Fruit fly (Drosophila melanogaster) whole organism, embryonic: Measurements from ENCODE around the gene CG9581.
A peak's percentile ranks its signal among the peaks of the same experiment; 100 is the strongest.

Experiments
- Aef1 ChIP-seq: fragments of 200-800 bp; sonication (Bioruptor generic); IDR thresholded peaks from 3 replicates; pipeline ENCODE4 v1.3.6; 2022; ENCODE audit warnings: missing biosample characterization, missing genetic modification characterization
- Atf-2 ChIP-seq: fragments of 200-800 bp; sonication (Bioruptor generic); optimal IDR thresholded peaks from 2 replicates; lab custom pipeline; 2016; ENCODE audit warnings: missing biosample characterization, missing genetic modification characterization
- CG10274 ChIP-seq: fragments of 200-800 bp; sonication (Bioruptor generic); optimal IDR thresholded peaks from 3 replicates; lab custom pipeline; 2017; ENCODE audit warnings: missing biosample characterization, mild to moderate bottlenecking, missing genetic modification characterization
- CG10431 ChIP-seq: fragments of 200-800 bp; sonication (Bioruptor generic); optimal IDR thresholded peaks from 3 replicates; lab custom pipeline; 2018; ENCODE audit warnings: missing biosample characterization, mild to moderate bottlenecking, missing genetic modification characterization
- CG12104 ChIP-seq: fragments of 200-800 bp; sonication (Bioruptor generic); optimal IDR thresholded peaks from 3 replicates; lab custom pipeline; 2016; ENCODE audit warnings: missing biosample characterization, missing genetic modification characterization
- CG12744 ChIP-seq: fragments of 200-800 bp; sonication (Bioruptor generic); optimal IDR thresholded peaks from 2 replicates; lab custom pipeline; 2016; ENCODE audit warnings: missing biosample characterization, missing genetic modification characterization
- CG14050 ChIP-seq: fragments of 200-800 bp; sonication (Bioruptor generic); IDR thresholded peaks from 3 replicates; pipeline ENCODE4 v1.3.6; 2022; ENCODE audit warnings: missing biosample characterization, missing genetic modification characterization
- CG17328 ChIP-seq: fragments of 200-800 bp; sonication (Bioruptor generic); IDR thresholded peaks from 2 replicates; pipeline ENCODE4 v1.3.6; 2022; ENCODE audit warnings: missing biosample characterization, missing genetic modification characterization
- CG2678 ChIP-seq: fragments of 200-800 bp; sonication (Bioruptor generic); optimal IDR thresholded peaks from 3 replicates; lab custom pipeline; 2019; ENCODE audit warnings: missing biosample characterization, mild to moderate bottlenecking, missing genetic modification characterization, moderate library complexity
- CG33557 ChIP-seq: fragments of 200-800 bp; sonication (Bioruptor generic); optimal IDR thresholded peaks from 2 replicates; lab custom pipeline; 2019; ENCODE audit warnings: missing biosample characterization, mild to moderate bottlenecking, missing genetic modification characterization, moderate library complexity
- CG34422 ChIP-seq: fragments of 200-800 bp; sonication (Bioruptor generic); IDR thresholded peaks from 3 replicates; pipeline ENCODE4 v1.3.6; 2022; ENCODE audit warnings: missing biosample characterization, missing genetic modification characterization
- CG4360 ChIP-seq: fragments of 200-800 bp; sonication (Bioruptor generic); IDR thresholded peaks from 2 replicates; pipeline ENCODE4 v1.3.6; 2022; ENCODE audit warnings: missing biosample characterization, missing genetic modification characterization
- CG4617 ChIP-seq: fragments of 200-800 bp; sonication (Bioruptor generic); optimal IDR thresholded peaks from 3 replicates; lab custom pipeline; 2016; ENCODE audit warnings: missing biosample characterization, missing genetic modification characterization, borderline replicate concordance
- CG6175 ChIP-seq: fragments of 200-800 bp; sonication (Bioruptor generic); IDR thresholded peaks from 3 replicates; pipeline ENCODE4 v1.3.6; 2022; ENCODE audit warnings: missing biosample characterization, missing genetic modification characterization
- CG8290 ChIP-seq, 3 experiments: fragments of 200-800 bp; sonication (Bioruptor generic); optimal IDR thresholded peaks; 2 replicates each; lab custom pipeline; 2016 to 2019; ENCODE audit warnings: missing biosample characterization in 3 of 3, missing genetic modification characterization in 3 of 3, mild to moderate bottlenecking in 2 of 3, moderate library complexity in 1 of 3
- CG8478 ChIP-seq: fragments of >200 bp; optimal IDR thresholded peaks from 2 replicates; lab custom pipeline; 2018
- CG9609 ChIP-seq: fragments of 200-800 bp; sonication (Bioruptor generic); optimal IDR thresholded peaks from 3 replicates; lab custom pipeline; 2016; ENCODE audit warnings: missing biosample characterization, missing genetic modification characterization
- CG9727 ChIP-seq: fragments of 200-800 bp; sonication (Bioruptor generic); optimal IDR thresholded peaks from 3 replicates; lab custom pipeline; 2017; ENCODE audit warnings: missing biosample characterization, mild to moderate bottlenecking, missing genetic modification characterization
- Chrac-16 ChIP-seq: fragments of 200-800 bp; sonication (Bioruptor generic); optimal IDR thresholded peaks from 3 replicates; lab custom pipeline; 2016; ENCODE audit warnings: missing biosample characterization, missing genetic modification characterization
- D ChIP-seq, 2 experiments: fragments of 200-800 bp in 1 of 2; fragments of >200 bp in 1 of 2; sonication (Bioruptor generic) in 1 of 2; optimal IDR thresholded peaks; 2 replicates in 1 of 2; 3 replicates in 1 of 2; lab custom pipeline; 2017; ENCODE audit warnings: mild to moderate bottlenecking in 1 of 2, missing biosample characterization in 1 of 2, missing genetic modification characterization in 1 of 2, missing genetic modification reagents in 1 of 2
- Dref ChIP-seq: fragments of 200-800 bp; sonication (Bioruptor generic); IDR thresholded peaks from 2 replicates; pipeline ENCODE4 v1.3.6; 2022; ENCODE audit warnings: missing biosample characterization, missing genetic modification characterization
- Drgx ChIP-seq: fragments of 200-800 bp; sonication (Bioruptor generic); IDR thresholded peaks from 2 replicates; pipeline ENCODE4 v1.3.6; 2022; ENCODE audit warnings: missing biosample characterization, missing genetic modification characterization
- E2f2 ChIP-seq: fragments of 200-800 bp; sonication (Bioruptor generic); IDR thresholded peaks from 2 replicates; pipeline ENCODE4 v1.3.6; 2022; ENCODE audit warnings: missing biosample characterization, missing genetic modification characterization
- Fer1 ChIP-seq: fragments of 200-800 bp; sonication (Bioruptor generic); optimal IDR thresholded peaks from 2 replicates; lab custom pipeline; 2017; ENCODE audit warnings: missing biosample characterization, mild to moderate bottlenecking, missing genetic modification characterization
- Fer3 ChIP-seq: fragments of 200-800 bp; sonication (Bioruptor generic); optimal IDR thresholded peaks from 2 replicates; lab custom pipeline; 2018; ENCODE audit warnings: missing biosample characterization, mild to moderate bottlenecking, missing genetic modification characterization, moderate library complexity
- Gsc ChIP-seq: fragments of 200-800 bp; sonication (Bioruptor generic); IDR thresholded peaks from 2 replicates; pipeline ENCODE4 v1.3.6; 2022; ENCODE audit warnings: missing biosample characterization, missing genetic modification characterization
- HLHmδ ChIP-seq: fragments of 200-800 bp; sonication (Bioruptor generic); optimal IDR thresholded peaks from 2 replicates; lab custom pipeline; 2018; ENCODE audit warnings: missing biosample characterization, mild to moderate bottlenecking, missing genetic modification characterization, moderate library complexity
- Hmr ChIP-seq: fragments of 200-800 bp; sonication (Bioruptor generic); optimal IDR thresholded peaks from 3 replicates; lab custom pipeline; 2017; ENCODE audit warnings: mild to moderate bottlenecking, missing biosample characterization, missing genetic modification reagents, missing genetic modification characterization
- Hr3 ChIP-seq: fragments of 200-800 bp; sonication (Bioruptor generic); optimal IDR thresholded peaks from 3 replicates; lab custom pipeline; 2016; ENCODE audit warnings: missing biosample characterization, missing genetic modification characterization
- Hr78 ChIP-seq, 2 experiments: fragments of 200-800 bp in 1 of 2; fragments of >200 bp in 1 of 2; sonication (Bioruptor generic) in 1 of 2; optimal IDR thresholded peaks; 2 replicates each; lab custom pipeline; 2017 to 2019; ENCODE audit warnings: missing biosample characterization in 2 of 2, missing genetic modification characterization in 2 of 2, mild to moderate bottlenecking in 1 of 2, moderate library complexity in 1 of 2
- MTF-1 ChIP-seq: fragments of 200-800 bp; sonication (Bioruptor generic); optimal IDR thresholded peaks from 2 replicates; lab custom pipeline; 2018; ENCODE audit warnings: missing biosample characterization, mild to moderate bottlenecking, missing genetic modification characterization, borderline replicate concordance
- Mad ChIP-seq: fragments of 200-800 bp; sonication (Bioruptor generic); optimal IDR thresholded peaks from 2 replicates; lab custom pipeline; 2016; ENCODE audit warnings: missing biosample characterization, missing genetic modification characterization
- Max ChIP-seq: fragments of 200-800 bp; sonication (Bioruptor generic); optimal IDR thresholded peaks from 2 replicates; lab custom pipeline; 2016; ENCODE audit warnings: missing biosample characterization, mild to moderate bottlenecking, missing genetic modification characterization
- Poxn ChIP-seq: fragments of 200-800 bp; sonication (Bioruptor generic); IDR thresholded peaks from 2 replicates; pipeline ENCODE4 v1.3.6; 2022; ENCODE audit warnings: missing biosample characterization, missing genetic modification characterization
- ash1 ChIP-seq: fragments of 200-800 bp; sonication (Bioruptor generic); optimal IDR thresholded peaks from 2 replicates; lab custom pipeline; 2018; ENCODE audit warnings: missing biosample characterization, mild to moderate bottlenecking, missing genetic modification characterization
- chif ChIP-seq, 2 experiments: fragments of 200-800 bp; sonication (Bioruptor generic); optimal IDR thresholded peaks; 3 replicates each; lab custom pipeline; 2016; ENCODE audit warnings: missing biosample characterization in 2 of 2, missing genetic modification characterization in 2 of 2
- chinmo ChIP-seq: fragments of 200-800 bp; sonication (Bioruptor generic); IDR thresholded peaks from 4 replicates; pipeline ENCODE4 v1.3.6; 2022; ENCODE audit warnings: missing biosample characterization, missing genetic modification characterization; ENCODE audit not compliant: partially characterized antibody
- dmrt99B ChIP-seq: fragments of 200-800 bp; sonication (Bioruptor generic); optimal IDR thresholded peaks from 2 replicates; lab custom pipeline; 2018; ENCODE audit warnings: missing biosample characterization, mild to moderate bottlenecking, missing genetic modification characterization, moderate library complexity
- exex ChIP-seq: fragments of 200-800 bp; sonication (Bioruptor generic); optimal IDR thresholded peaks from 4 replicates; lab custom pipeline; 2018; ENCODE audit warnings: missing biosample characterization, mild to moderate bottlenecking, missing genetic modification characterization, moderate library complexity
- gro ChIP-seq: fragments of 200-800 bp; sonication (Bioruptor generic); optimal IDR thresholded peaks from 2 replicates; lab custom pipeline; 2016; ENCODE audit warnings: missing biosample characterization, missing genetic modification characterization
- ham ChIP-seq: fragments of 200-800 bp; sonication (Bioruptor generic); IDR thresholded peaks from 2 replicates; pipeline ENCODE4 v1.3.6; 2022; ENCODE audit warnings: missing biosample characterization, missing genetic modification characterization
- pho ChIP-seq: fragments of 200-800 bp; sonication (Bioruptor generic); optimal IDR thresholded peaks from 2 replicates; lab custom pipeline; 2016; ENCODE audit warnings: missing biosample characterization, missing genetic modification characterization
- ranshi ChIP-seq: fragments of 200-800 bp; sonication (Bioruptor generic); IDR thresholded peaks from 2 replicates; pipeline ENCODE4 v1.3.6; 2022; ENCODE audit warnings: missing biosample characterization, missing genetic modification characterization
- run ChIP-seq: fragments of 200-800 bp; sonication (Bioruptor generic); optimal IDR thresholded peaks from 3 replicates; lab custom pipeline; 2018; ENCODE audit warnings: missing biosample characterization, mild to moderate bottlenecking, missing genetic modification characterization
- sd ChIP-seq: fragments of 200-800 bp; sonication (Bioruptor generic); optimal IDR thresholded peaks from 3 replicates; lab custom pipeline; 2018; ENCODE audit warnings: missing biosample characterization, mild to moderate bottlenecking, missing genetic modification characterization, moderate library complexity
- toy ChIP-seq: fragments of 200-800 bp; sonication (Bioruptor generic); IDR thresholded peaks from 2 replicates; pipeline ENCODE4 v1.3.6; 2022; ENCODE audit warnings: missing biosample characterization, missing genetic modification characterization

The CG9581 gene

dm6 chrX:20158943-20159385 lies 10.8 kb downstream of the CG9581 start (continued):
- TF ChIP-seq CG9609 (GFP tag; lab: Kevin White, UChicago): no peak
- TF ChIP-seq Gsc (GFP tag; lab: Robert Waterston, UW): no peak
- no peak for TF ChIP-seq E2f2 (GFP tag; lab: Robert Waterston, UW)
- no peak for TF ChIP-seq Dref (GFP tag; lab: Robert Waterston, UW)
- no peak for TF ChIP-seq CG14050 (GFP tag; lab: Robert Waterston, UW)
- TF ChIP-seq exex (tag; lab: Kevin White, UChicago): peak; percentile 47
- TF ChIP-seq CG17328 (GFP tag; lab: Robert Waterston, UW): no peak
- peak; percentile 79 for TF ChIP-seq CG8478 (lab: Kevin White, UChicago)
- TF ChIP-seq toy (GFP tag; lab: Robert Waterston, UW): no peak
- TF ChIP-seq Hmr: no peak
- TF ChIP-seq sd (tag; lab: Kevin White, UChicago): peak; percentile 7
- no peak for TF ChIP-seq Poxn
- no peak for TF ChIP-seq D (optimal IDR thresholded peaks at IDR 0.05; lab: Kevin White, UChicago)
- TF ChIP-seq D (GFP tag; optimal IDR thresholded peaks at IDR 0.05; lab: Kevin White, UChicago): no peak
- no peak for TF ChIP-seq ranshi (GFP tag; lab: Robert Waterston, UW)
- no peak for TF ChIP-seq Atf-2
- no peak for TF ChIP-seq dmrt99B (tag; lab: Kevin White, UChicago)
- TF ChIP-seq chif (GFP tag; optimal IDR thresholded peaks at IDR 0.05; lab: Kevin White, UChicago): no peak
- TF ChIP-seq Fer1 (GFP tag; lab: Kevin White, UChicago): no peak
- no peak for TF ChIP-seq HLHmδ (GFP tag; lab: Kevin White, UChicago)
- no peak for TF ChIP-seq CG2678 (tag; lab: Kevin White, UChicago)
- TF ChIP-seq CG10274: no peak
- TF ChIP-seq Hr3 (GFP tag; lab: Kevin White, UChicago): no peak
- TF ChIP-seq CG4360 (GFP tag; lab: Robert Waterston, UW): peak; percentile 94
- TF ChIP-seq CG33557 (GFP tag; lab: Kevin White, UChicago): no peak
- TF ChIP-seq CG9727 (GFP tag; lab: Kevin White, UChicago): no peak
- peak; percentile 72; the same call in 2 of the 3 replicates for TF ChIP-seq CG34422 (GFP tag; lab: Robert Waterston, UW)
- TF ChIP-seq Hr78 (GFP tag; optimal IDR thresholded peaks at IDR 0.05; lab: Kevin White, UChicago): no peak
- TF ChIP-seq Aef1 (GFP tag; lab: Robert Waterston, UW): peak; percentile 71
- no peak for TF ChIP-seq Max (GFP tag; lab: Kevin White, UChicago)
- TF ChIP-seq gro (GFP tag; lab: Kevin White, UChicago): no peak
- TF ChIP-seq CG4617 (GFP tag; lab: Kevin White, UChicago): no peak
- TF ChIP-seq ash1: no peak
- TF ChIP-seq CG10431: no peak
- TF ChIP-seq chinmo (GFP tag; lab: Robert Waterston, UW): 0 out of 4 replicates have a peak, but pooled peaks have one; percentile 51
- TF ChIP-seq CG12744: no peak
- no peak for TF ChIP-seq Mad (GFP tag; lab: Kevin White, UChicago)
- TF ChIP-seq Chrac-16 (GFP tag; lab: Kevin White, UChicago): no peak
- TF ChIP-seq Fer3: no peak
- TF ChIP-seq MTF-1: no peak
- TF ChIP-seq CG6175: no peak
- no peak for TF ChIP-seq run (tag; lab: Kevin White, UChicago)
- peak; percentile 53; the same call in 1 of the 2 replicates for TF ChIP-seq Drgx (GFP tag; lab: Robert Waterston, UW)
- no peak for TF ChIP-seq ham (GFP tag; lab: Robert Waterston, UW)
- TF ChIP-seq CG12104 (GFP tag; lab: Kevin White, UChicago): no peak
- TF ChIP-seq pho: no peak
- no peak for TF ChIP-seq CG8290 (GFP tag; optimal IDR thresholded peaks at IDR 0.05; lab: Kevin White, UChicago)
- no peak for TF ChIP-seq CG8290 (tag; optimal IDR thresholded peaks at IDR 0.05; lab: Kevin White, UChicago)
- TF ChIP-seq, all 482 proteins: peak for 24
